Worm (Caenorhabditis elegans) whole organism, late embryonic: ENCODE data around the gene K01D12.1.
A peak's percentile ranks its signal among the peaks of the same experiment; 100 is the strongest.

Source experiments
- C38D4.7 ChIP-seq: fragments of 200-800 bp; sonication (Bioruptor generic); optimal IDR thresholded peaks from 2 replicates; lab custom pipeline; 2018; ENCODE audit warnings: mild to moderate bottlenecking, missing genetic modification characterization, moderate library complexity, missing compliant biosample characterization
- Y22D7AL.16 ChIP-seq: sonication (generic microtip); optimal IDR thresholded peaks from 2 replicates; lab custom pipeline; 2016; ENCODE audit warnings: missing genetic modification characterization, missing compliant biosample characterization
- ceh-2 ChIP-seq: sonication (generic microtip); optimal IDR thresholded peaks from 2 replicates; lab custom pipeline; 2016; ENCODE audit warnings: missing genotype, missing genetic modification characterization, missing compliant biosample characterization
- ceh-31 ChIP-seq: sonication (generic microtip); optimal IDR thresholded peaks from 2 replicates; lab custom pipeline; 2016; ENCODE audit warnings: missing genetic modification characterization, missing compliant biosample characterization
- ceh-9 ChIP-seq: sonication (generic microtip); optimal IDR thresholded peaks from 2 replicates; lab custom pipeline; 2016; ENCODE audit warnings: mild to moderate bottlenecking, missing genetic modification characterization, inconsistent platforms, missing compliant biosample characterization
- elt-2 ChIP-seq: sonication (generic microtip); optimal IDR thresholded peaks from 2 replicates; lab custom pipeline; 2016; ENCODE audit warnings: missing genetic modification reagents, missing genetic modification characterization, missing compliant biosample characterization
- elt-4 ChIP-seq: sonication (generic microtip); optimal IDR thresholded peaks from 2 replicates; lab custom pipeline; 2016; ENCODE audit warnings: missing genetic modification characterization, missing compliant biosample characterization
- hlh-13 ChIP-seq: fragments of 200-800 bp; sonication (Bioruptor generic); optimal IDR thresholded peaks from 2 replicates; lab custom pipeline; 2018; ENCODE audit warnings: mild to moderate bottlenecking, missing genetic modification characterization, missing compliant biosample characterization
- hlh-15 ChIP-seq: sonication (generic microtip); optimal IDR thresholded peaks from 2 replicates; lab custom pipeline; 2016; ENCODE audit warnings: missing genetic modification characterization, missing compliant biosample characterization
- nfya-1 ChIP-seq: sonication (generic microtip); optimal IDR thresholded peaks from 2 replicates; lab custom pipeline; 2017; ENCODE audit warnings: missing genetic modification characterization, mild to moderate bottlenecking, missing compliant biosample characterization, antibody characterized with exemption, moderate library complexity
- npax-4 ChIP-seq: sonication (generic microtip); optimal IDR thresholded peaks from 2 replicates; lab custom pipeline; 2016; ENCODE audit warnings: missing genetic modification characterization, missing compliant biosample characterization
- pag-3 ChIP-seq: sonication (generic microtip); optimal IDR thresholded peaks from 2 replicates; lab custom pipeline; 2016; ENCODE audit warnings: missing compliant biosample characterization, missing genetic modification characterization, borderline replicate concordance
- pat-9 ChIP-seq: fragments of 200-800 bp; sonication (Bioruptor generic); optimal IDR thresholded peaks from 2 replicates; lab custom pipeline; 2018; ENCODE audit warnings: mild to moderate bottlenecking, missing genetic modification characterization, moderate library complexity, missing compliant biosample characterization
- pros-1 ChIP-seq: fragments of 150-350 bp; optimal IDR thresholded peaks from 2 replicates; lab custom pipeline; 2014; ENCODE audit warnings: missing biosample characterization, missing genetic modification reagents, missing genetic modification characterization
- ref-2 ChIP-seq: sonication (generic microtip); optimal IDR thresholded peaks from 2 replicates; lab custom pipeline; 2016; ENCODE audit warnings: missing genetic modification characterization, missing compliant biosample characterization
- unc-42 ChIP-seq: sonication (generic microtip); optimal IDR thresholded peaks from 2 replicates; lab custom pipeline; 2016; ENCODE audit warnings: missing genotype, missing genetic modification characterization, missing compliant biosample characterization

Gene K01D12.1

ce11 chrV:12421360-12421759, 44.0 kb downstream of the K01D12.1 start:
- TF ChIP-seq unc-42 (tag; lab: Kevin White, UChicago) (peak; percentile 53), ceh-31 (tag; lab: Kevin White, UChicago) (peak; percentile 62), C38D4.7 (GFP tag; lab: Kevin White, UChicago) (no peak), hlh-15 (tag; lab: Kevin White, UChicago) (no peak), pat-9 (no peak)

ce11 chrV:12427826-12428225, 50.5 kb downstream of the K01D12.1 start:
- no peak for TF ChIP-seq pros-1 (tag; lab: Kevin White, UChicago)
- no peak for TF ChIP-seq ceh-2
- no peak for TF ChIP-seq pag-3 (tag; lab: Kevin White, UChicago)
- TF ChIP-seq pat-9, result no peak
- no peak for TF ChIP-seq hlh-13 (GFP tag; lab: Kevin White, UChicago)
- TF ChIP-seq elt-2, result no peak
- no peak for TF ChIP-seq npax-4 (tag; lab: Kevin White, UChicago)
- TF ChIP-seq elt-4 (tag; lab: Kevin White, UChicago), result no peak
- TF ChIP-seq ceh-9, result no peak
- no peak for TF ChIP-seq ref-2 (tag; lab: Kevin White, UChicago)
- no peak for TF ChIP-seq nfya-1
- no peak for TF ChIP-seq Y22D7AL.16
